Fruit fly (Drosophila melanogaster) whole organism, embryonic: ENCODE measurements around the gene Gr61a.

ENCODE experiments used
- Bteb2 ChIP-seq: fragments of 200-800 bp; sonication (Bioruptor generic); optimal IDR thresholded peaks from 2 replicates; lab custom pipeline; 2016; ENCODE audit warnings: missing biosample characterization, missing genetic modification characterization
- CG1024 ChIP-seq: fragments of 200-800 bp; sonication (Bioruptor generic); IDR thresholded peaks from 2 replicates; pipeline ENCODE4 v1.3.6; 2022; ENCODE audit warnings: missing biosample characterization, missing genetic modification characterization
- CG12104 ChIP-seq: fragments of 200-800 bp; sonication (Bioruptor generic); optimal IDR thresholded peaks from 3 replicates; lab custom pipeline; 2016; ENCODE audit warnings: missing biosample characterization, missing genetic modification characterization
- CG12236 ChIP-seq: fragments of 200-800 bp; sonication (Bioruptor generic); optimal IDR thresholded peaks from 2 replicates; lab custom pipeline; 2016; ENCODE audit warnings: missing biosample characterization, missing genetic modification characterization
- CG12942 ChIP-seq: fragments of 200-800 bp; sonication (Bioruptor generic); optimal IDR thresholded peaks from 3 replicates; lab custom pipeline; 2016; ENCODE audit warnings: missing biosample characterization, missing genetic modification characterization
- CG13296 ChIP-seq: fragments of 200-800 bp; sonication (Bioruptor generic); optimal IDR thresholded peaks from 3 replicates; lab custom pipeline; 2018; ENCODE audit warnings: missing biosample characterization, mild to moderate bottlenecking, missing genetic modification characterization
- CG15011 ChIP-seq: fragments of 200-800 bp; sonication (Bioruptor generic); optimal IDR thresholded peaks from 3 replicates; lab custom pipeline; 2018; ENCODE audit warnings: missing biosample characterization, mild to moderate bottlenecking, missing genetic modification characterization
- CG1603 ChIP-seq: fragments of 200-800 bp; sonication (Bioruptor generic); optimal IDR thresholded peaks from 2 replicates; lab custom pipeline; 2019; ENCODE audit warnings: missing biosample characterization, mild to moderate bottlenecking, missing genetic modification characterization, moderate library complexity
- CG16779 ChIP-seq: fragments of 200-800 bp; sonication (Bioruptor generic); IDR thresholded peaks from 2 replicates; pipeline ENCODE4 v1.3.6; 2022; ENCODE audit warnings: missing biosample characterization, missing genetic modification characterization
- CG17359 ChIP-seq: fragments of 200-800 bp; sonication (Bioruptor generic); optimal IDR thresholded peaks from 3 replicates; lab custom pipeline; 2018; ENCODE audit warnings: missing biosample characterization, mild to moderate bottlenecking, missing genetic modification characterization, moderate library complexity
- CG17612 ChIP-seq: fragments of 200-800 bp; sonication (Bioruptor generic); IDR thresholded peaks from 2 replicates; pipeline ENCODE4 v1.3.6; 2022; ENCODE audit warnings: missing biosample characterization, missing genetic modification characterization
- CG2202 ChIP-seq: fragments of 200-800 bp; sonication (Bioruptor generic); optimal IDR thresholded peaks from 2 replicates; lab custom pipeline; 2018; ENCODE audit warnings: missing biosample characterization, mild to moderate bottlenecking, missing genetic modification characterization
- CG31365 ChIP-seq: fragments of 200-800 bp; sonication (Bioruptor generic); optimal IDR thresholded peaks from 2 replicates; lab custom pipeline; 2018; ENCODE audit warnings: missing biosample characterization, mild to moderate bottlenecking, missing genetic modification characterization
- CG34376 ChIP-seq: fragments of 200-800 bp; sonication (Bioruptor generic); optimal IDR thresholded peaks from 2 replicates; lab custom pipeline; 2018; ENCODE audit warnings: missing biosample characterization, mild to moderate bottlenecking, missing genetic modification characterization
- CG6791 ChIP-seq: fragments of 200-800 bp; sonication (Bioruptor generic); IDR thresholded peaks from 3 replicates; pipeline ENCODE4 v1.3.6; 2022; ENCODE audit warnings: missing biosample characterization, missing genetic modification characterization; ENCODE audit not compliant: partially characterized antibody
- CG6854 ChIP-seq: fragments of 200-800 bp; sonication (Bioruptor generic); optimal IDR thresholded peaks from 3 replicates; lab custom pipeline; 2017; ENCODE audit warnings: missing biosample characterization, mild to moderate bottlenecking, missing genetic modification characterization
- CG7357 ChIP-seq: fragments of 200-800 bp; sonication (Bioruptor generic); IDR thresholded peaks from 3 replicates; pipeline ENCODE4 v1.3.6; 2022; ENCODE audit warnings: missing biosample characterization, missing genetic modification characterization
- CG7786 ChIP-seq: fragments of 200-800 bp; sonication (Bioruptor generic); optimal IDR thresholded peaks from 2 replicates; lab custom pipeline; 2016; ENCODE audit warnings: missing biosample characterization, missing genetic modification characterization
- CG8290 ChIP-seq, 3 experiments: fragments of 200-800 bp; sonication (Bioruptor generic); optimal IDR thresholded peaks; 2 replicates each; lab custom pipeline; 2016 to 2019; ENCODE audit warnings: missing biosample characterization in 3 of 3, missing genetic modification characterization in 3 of 3, mild to moderate bottlenecking in 2 of 3, moderate library complexity in 1 of 3
- Camta ChIP-seq: fragments of 200-800 bp; sonication (Bioruptor generic); optimal IDR thresholded peaks from 2 replicates; lab custom pipeline; 2016; ENCODE audit warnings: missing biosample characterization, missing genetic modification characterization
- D19A ChIP-seq: fragments of 200-800 bp; optimal IDR thresholded peaks from 3 replicates; lab custom pipeline; 2019; ENCODE audit warnings: missing biosample characterization, mild to moderate bottlenecking, missing genetic modification characterization, moderate library complexity
- Dad ChIP-seq: fragments of 200-800 bp; sonication (Bioruptor generic); optimal IDR thresholded peaks from 3 replicates; lab custom pipeline; 2016; ENCODE audit warnings: missing biosample characterization, missing genetic modification characterization
- Doc2 ChIP-seq: fragments of 200-800 bp; sonication (Bioruptor generic); IDR thresholded peaks from 2 replicates; pipeline ENCODE4 v1.3.6; 2022; ENCODE audit warnings: missing biosample characterization, missing genetic modification characterization
- Ets97D ChIP-seq: fragments of 200-800 bp; sonication (Bioruptor generic); optimal IDR thresholded peaks from 3 replicates; lab custom pipeline; 2016; ENCODE audit warnings: missing biosample characterization, missing genetic modification characterization
- HLH54F ChIP-seq: fragments of 200-800 bp; sonication (Bioruptor generic); optimal IDR thresholded peaks from 3 replicates; lab custom pipeline; 2016; ENCODE audit warnings: missing biosample characterization, missing genetic modification characterization
- Hmr ChIP-seq: fragments of 200-800 bp; sonication (Bioruptor generic); optimal IDR thresholded peaks from 3 replicates; lab custom pipeline; 2017; ENCODE audit warnings: mild to moderate bottlenecking, missing biosample characterization, missing genetic modification reagents, missing genetic modification characterization
- Hr3 ChIP-seq: fragments of 200-800 bp; sonication (Bioruptor generic); optimal IDR thresholded peaks from 3 replicates; lab custom pipeline; 2016; ENCODE audit warnings: missing biosample characterization, missing genetic modification characterization
- Med ChIP-seq: fragments of 200-800 bp; sonication (Bioruptor generic); peaks from one replicate; lab custom pipeline; 2016; ENCODE audit warnings: missing biosample characterization, missing genetic modification characterization, mild to moderate bottlenecking, inconsistent platforms, moderate library complexity
- Oli ChIP-seq: fragments of 200-800 bp; sonication (Bioruptor generic); optimal IDR thresholded peaks from 2 replicates; lab custom pipeline; 2018; ENCODE audit warnings: missing biosample characterization, mild to moderate bottlenecking, missing genetic modification characterization, moderate library complexity
- Sox100B ChIP-seq: fragments of 200-800 bp; sonication (Bioruptor generic); optimal IDR thresholded peaks from 3 replicates; lab custom pipeline; 2018; ENCODE audit warnings: missing biosample characterization, mild to moderate bottlenecking, missing genetic modification characterization
- aop ChIP-seq: fragments of 200-800 bp; sonication (Bioruptor generic); IDR thresholded peaks from 2 replicates; pipeline ENCODE4 v1.3.6; 2022; ENCODE audit warnings: missing biosample characterization, missing genetic modification characterization
- cg ChIP-seq: fragments of 200-800 bp; sonication (Bioruptor generic); optimal IDR thresholded peaks from 3 replicates; lab custom pipeline; 2019; ENCODE audit warnings: missing biosample characterization, mild to moderate bottlenecking, missing genetic modification characterization, moderate library complexity
- chif ChIP-seq, 2 experiments: fragments of 200-800 bp; sonication (Bioruptor generic); optimal IDR thresholded peaks; 3 replicates each; lab custom pipeline; 2016; ENCODE audit warnings: missing biosample characterization in 2 of 2, missing genetic modification characterization in 2 of 2
- crol ChIP-seq: fragments of 200-800 bp; sonication (Bioruptor generic); IDR thresholded peaks from 2 replicates; pipeline ENCODE4 v1.3.6; 2022; ENCODE audit warnings: missing biosample characterization, missing genetic modification characterization
- dimm ChIP-seq: fragments of 200-800 bp; sonication (Bioruptor generic); IDR thresholded peaks from 2 replicates; pipeline ENCODE4 v1.3.6; 2022; ENCODE audit warnings: missing biosample characterization, missing genetic modification characterization
- eyg ChIP-seq: fragments of 200-800 bp; sonication (Bioruptor generic); optimal IDR thresholded peaks from 3 replicates; lab custom pipeline; 2016; ENCODE audit warnings: missing biosample characterization, missing genetic modification characterization
- fd3F ChIP-seq: fragments of 200-800 bp; sonication (Bioruptor generic); optimal IDR thresholded peaks from 2 replicates; lab custom pipeline; 2018; ENCODE audit warnings: missing biosample characterization, mild to moderate bottlenecking, missing genetic modification characterization, moderate library complexity
- fu2 ChIP-seq: fragments of 200-800 bp; sonication (Bioruptor generic); optimal IDR thresholded peaks from 2 replicates; lab custom pipeline; 2016; ENCODE audit warnings: missing biosample characterization, missing genetic modification characterization
- gro ChIP-seq: fragments of 200-800 bp; sonication (Bioruptor generic); optimal IDR thresholded peaks from 2 replicates; lab custom pipeline; 2016; ENCODE audit warnings: missing biosample characterization, missing genetic modification characterization
- ind ChIP-seq: fragments of 200-800 bp; sonication (Bioruptor generic); optimal IDR thresholded peaks from 3 replicates; lab custom pipeline; 2016; ENCODE audit warnings: missing biosample characterization, missing genetic modification characterization
- lbe ChIP-seq: fragments of 200-800 bp; sonication (Bioruptor generic); optimal IDR thresholded peaks from 2 replicates; lab custom pipeline; 2016; ENCODE audit warnings: missing biosample characterization, mild to moderate bottlenecking, missing genetic modification characterization
- mam ChIP-seq: fragments of 200-800 bp; sonication (Bioruptor generic); optimal IDR thresholded peaks from 3 replicates; lab custom pipeline; 2016; ENCODE audit warnings: missing biosample characterization, missing genetic modification characterization
- odd ChIP-seq: fragments of 200-800 bp; sonication (Bioruptor generic); optimal IDR thresholded peaks from 2 replicates; lab custom pipeline; 2017; ENCODE audit warnings: missing biosample characterization, mild to moderate bottlenecking, missing genetic modification characterization
- pfk ChIP-seq: fragments of 200-800 bp; sonication (Bioruptor generic); optimal IDR thresholded peaks from 2 replicates; lab custom pipeline; 2018; ENCODE audit warnings: missing biosample characterization, mild to moderate bottlenecking, missing genetic modification characterization, moderate library complexity
- ranshi ChIP-seq: fragments of 200-800 bp; sonication (Bioruptor generic); IDR thresholded peaks from 2 replicates; pipeline ENCODE4 v1.3.6; 2022; ENCODE audit warnings: missing biosample characterization, missing genetic modification characterization
- row ChIP-seq: fragments of 200-800 bp; sonication (Bioruptor generic); IDR thresholded peaks from 3 replicates; pipeline ENCODE4 v1.3.6; 2022; ENCODE audit warnings: missing biosample characterization, missing genetic modification characterization
- sc ChIP-seq, 3 experiments: fragments of >200 bp in 2 of 3; fragments of 200-800 bp in 1 of 3; sonication (Bioruptor generic) in 1 of 3; optimal IDR thresholded peaks; 2 replicates in 2 of 3; 3 replicates in 1 of 3; lab custom pipeline; 2017; ENCODE audit warnings: mild to moderate bottlenecking in 1 of 3, missing biosample characterization in 1 of 3, missing genetic modification characterization in 1 of 3, missing genetic modification reagents in 1 of 3
- scrt ChIP-seq: fragments of 200-800 bp; sonication (Bioruptor generic); optimal IDR thresholded peaks from 2 replicates; lab custom pipeline; 2018; ENCODE audit warnings: missing biosample characterization, mild to moderate bottlenecking, missing genetic modification characterization, moderate library complexity
- tgo ChIP-seq: fragments of 200-800 bp; sonication (Bioruptor generic); IDR thresholded peaks from 3 replicates; pipeline ENCODE4 v1.3.6; 2022; ENCODE audit warnings: missing biosample characterization, missing genetic modification characterization

Gene Gr61a

dm6 chr3L:802700-803273 lies 38.5 kb upstream of the Gr61a start (continued):
- TF ChIP-seq Oli (tag; lab: Kevin White, UChicago) (peak; percentile 88), Med (GFP tag; lab: Kevin White, UChicago) (peak; percentile 98), fd3F (GFP tag; lab: Kevin White, UChicago) (peak; percentile 76), Bteb2 (GFP tag; lab: Kevin White, UChicago) (peak; percentile 67), gro (GFP tag; lab: Kevin White, UChicago) (peak; percentile 93), scrt (GFP tag; lab: Kevin White, UChicago) (peak; percentile 88), Dad (peak; percentile 90), mam (GFP tag; lab: Kevin White, UChicago) (peak; percentile 93), CG1024 (GFP tag; lab: Robert Waterston, UW) (peak; percentile 88), D19A (tag; lab: Kevin White, UChicago) (peak; percentile 73), Hr3 (GFP tag; lab: Kevin White, UChicago) (peak; percentile 80), CG1603 (tag; lab: Kevin White, UChicago) (peak; percentile 96), CG2202 (peak; percentile 60), crol (GFP tag; lab: Robert Waterston, UW) (peak; percentile 44; the same call in 1 of the 2 replicates), CG6791 (no peak), odd (GFP tag; lab: Kevin White, UChicago) (peak; percentile 71), cg (GFP tag; lab: Kevin White, UChicago) (no peak), CG12942 (GFP tag; lab: Kevin White, UChicago) (peak; percentile 87), ind (peak; percentile 90), Hmr (GFP tag; lab: Kevin White, UChicago) (peak; percentile 92), dimm (GFP tag; lab: Robert Waterston, UW) (peak; percentile 85), pfk (GFP tag; lab: Kevin White, UChicago) (no peak), CG13296 (GFP tag; lab: Kevin White, UChicago) (peak; percentile 81), CG15011 (GFP tag; lab: Kevin White, UChicago) (peak; percentile 76), CG7786 (GFP tag; lab: Kevin White, UChicago) (peak; percentile 81), CG6854 (GFP tag; lab: Kevin White, UChicago) (peak; percentile 78), CG34376 (peak; percentile 80), tgo (GFP tag; lab: Robert Waterston, UW) (peak; percentile 90), CG7357 (GFP tag; lab: Robert Waterston, UW) (peak; percentile 76), CG31365 (peak; percentile 68), Camta (GFP tag; lab: Kevin White, UChicago) (peak; percentile 83), CG12104 (GFP tag; lab: Kevin White, UChicago) (peak; percentile 37), row (GFP tag; lab: Robert Waterston, UW) (peak; percentile 96), CG8290 (GFP tag; optimal IDR thresholded peaks at IDR 0.05; lab: Kevin White, UChicago) (peak; percentile 82), CG8290 (tag; optimal IDR thresholded peaks at IDR 0.05; lab: Kevin White, UChicago) (peak; percentile 25 to 98), lbe (GFP tag; lab: Kevin White, UChicago) (peak; percentile 90), aop (GFP tag; lab: Robert Waterston, UW) (peak; percentile 80), fu2 (GFP tag; lab: Kevin White, UChicago) (peak; percentile 85), ranshi (GFP tag; lab: Robert Waterston, UW) (peak; percentile 91), Ets97D (GFP tag; lab: Kevin White, UChicago) (peak; percentile 50), eyg (GFP tag; lab: Kevin White, UChicago) (peak; percentile 83), Sox100B (peak; percentile 69), CG17612 (GFP tag; lab: Robert Waterston, UW) (peak; percentile 69), HLH54F (peak; percentile 84), sc (optimal IDR thresholded peaks at IDR 0.05; lab: Kevin White, UChicago) (no peak), sc (GFP tag; optimal IDR thresholded peaks at IDR 0.05; lab: Kevin White, UChicago) (peak; percentile 67), CG17359 (tag; lab: Kevin White, UChicago) (peak; percentile 88), CG12236 (GFP tag; lab: Kevin White, UChicago) (peak; percentile 79), CG16779 (GFP tag; lab: Robert Waterston, UW) (peak; percentile 88), chif (GFP tag; optimal IDR thresholded peaks at IDR 0.05; lab: Kevin White, UChicago) (peak; percentile 83 to 94), Doc2 (GFP tag; lab: Robert Waterston, UW) (0 out of 2 replicates have a peak, but pooled peaks have one; percentile 30)
